Worm (Caenorhabditis elegans): ENCODE measurements around the gene sre-50.

- TF ChIP-seq fkh-10 (GFP tag; optimal IDR thresholded peaks at IDR 0.05) (peak; percentile 0), skn-1 (tag; optimal IDR thresholded peaks at IDR 0.05) (peak; percentile 67), lin-15B (tag; optimal IDR thresholded peaks at IDR 0.05) (peak; percentile 58), nhr-23 (tag; optimal IDR thresholded peaks at IDR 0.05) (peak; percentile 62), nhr-76 (tag; optimal IDR thresholded peaks at IDR 0.05) (no peak), ZK546.5 (tag; optimal IDR thresholded peaks at IDR 0.05) (no peak), nhr-25 (tag; optimal IDR thresholded peaks at IDR 0.05) (peak; percentile 63), lin-39 (tag; optimal IDR thresholded peaks at IDR 0.05) (peak; percentile 68), nhr-237 (tag; optimal IDR thresholded peaks at IDR 0.05) (no peak), hmg-11 (tag; optimal IDR thresholded peaks at IDR 0.05) (peak; percentile 92), sea-2 (GFP tag; optimal IDR thresholded peaks at IDR 0.05) (no peak), unc-62 (GFP tag; optimal IDR thresholded peaks at IDR 0.05) (no peak), pqm-1 (tag; optimal IDR thresholded peaks at IDR 0.05) (peak; percentile 29)
Measured at ce11 chrII:12339152-12339551, 35.8 kb downstream of the sre-50 start.

All from whole organism, L3 larva.